Fruit fly (Drosophila melanogaster) whole organism, pupa: Measurements from ENCODE around the gene CtsF.

ENCODE experiments used
- CG10348 ChIP-seq: fragments of 200-800 bp; sonication (Bioruptor generic); IDR thresholded peaks from 2 replicates; pipeline ENCODE4 v1.3.6; 2022; ENCODE audit warnings: missing biosample characterization, missing genetic modification characterization
- CG13204 ChIP-seq: fragments of 200-800 bp; sonication (Bioruptor generic); optimal IDR thresholded peaks from 2 replicates; lab custom pipeline; 2018; ENCODE audit warnings: missing biosample characterization, mild to moderate bottlenecking, missing genetic modification characterization, moderate library complexity
- CG17806 ChIP-seq: fragments of 200-800 bp; sonication (Bioruptor generic); optimal IDR thresholded peaks from 2 replicates; lab custom pipeline; 2018; ENCODE audit warnings: missing biosample characterization, mild to moderate bottlenecking, missing genetic modification characterization, moderate library complexity
- CG34367 ChIP-seq: fragments of 200-800 bp; sonication (Bioruptor generic); optimal IDR thresholded peaks from 2 replicates; lab custom pipeline; 2018; ENCODE audit warnings: missing biosample characterization, mild to moderate bottlenecking, missing genetic modification characterization
- CG8159 ChIP-seq: fragments of 200-800 bp; sonication (Bioruptor generic); optimal IDR thresholded peaks from 3 replicates; lab custom pipeline; 2018; ENCODE audit warnings: missing biosample characterization, mild to moderate bottlenecking, missing genetic modification characterization, moderate library complexity
- CG8301 ChIP-seq: fragments of 200-800 bp; sonication (Bioruptor generic); optimal IDR thresholded peaks from 2 replicates; lab custom pipeline; 2018; ENCODE audit warnings: missing biosample characterization, mild to moderate bottlenecking, missing genetic modification characterization
- CG9948 ChIP-seq: fragments of 200-800 bp; sonication (Bioruptor generic); optimal IDR thresholded peaks from 2 replicates; lab custom pipeline; 2018; ENCODE audit warnings: missing biosample characterization, mild to moderate bottlenecking, missing genetic modification characterization, moderate library complexity
- D1 ChIP-seq: fragments of 200-800 bp; sonication (Bioruptor generic); optimal IDR thresholded peaks from 2 replicates; lab custom pipeline; 2018; ENCODE audit warnings: missing biosample characterization, mild to moderate bottlenecking, missing genetic modification characterization, moderate library complexity
- EcR ChIP-seq: fragments of 200-800 bp; sonication (Bioruptor generic); optimal IDR thresholded peaks from 3 replicates; lab custom pipeline; 2019; ENCODE audit warnings: missing biosample characterization, missing genetic modification characterization, mild to moderate bottlenecking, moderate library complexity, missing genetic modification reagents
- fd96Ca ChIP-seq: fragments of 200-800 bp; sonication (Bioruptor generic); IDR thresholded peaks from 3 replicates; pipeline ENCODE4 v1.3.6; 2022; ENCODE audit warnings: missing biosample characterization, missing genetic modification characterization
- rn ChIP-seq: fragments of 200-800 bp; sonication (Bioruptor generic); IDR thresholded peaks from 2 replicates; pipeline ENCODE4 v1.3.6; 2022; ENCODE audit warnings: missing biosample characterization, missing genetic modification characterization

DNA sequence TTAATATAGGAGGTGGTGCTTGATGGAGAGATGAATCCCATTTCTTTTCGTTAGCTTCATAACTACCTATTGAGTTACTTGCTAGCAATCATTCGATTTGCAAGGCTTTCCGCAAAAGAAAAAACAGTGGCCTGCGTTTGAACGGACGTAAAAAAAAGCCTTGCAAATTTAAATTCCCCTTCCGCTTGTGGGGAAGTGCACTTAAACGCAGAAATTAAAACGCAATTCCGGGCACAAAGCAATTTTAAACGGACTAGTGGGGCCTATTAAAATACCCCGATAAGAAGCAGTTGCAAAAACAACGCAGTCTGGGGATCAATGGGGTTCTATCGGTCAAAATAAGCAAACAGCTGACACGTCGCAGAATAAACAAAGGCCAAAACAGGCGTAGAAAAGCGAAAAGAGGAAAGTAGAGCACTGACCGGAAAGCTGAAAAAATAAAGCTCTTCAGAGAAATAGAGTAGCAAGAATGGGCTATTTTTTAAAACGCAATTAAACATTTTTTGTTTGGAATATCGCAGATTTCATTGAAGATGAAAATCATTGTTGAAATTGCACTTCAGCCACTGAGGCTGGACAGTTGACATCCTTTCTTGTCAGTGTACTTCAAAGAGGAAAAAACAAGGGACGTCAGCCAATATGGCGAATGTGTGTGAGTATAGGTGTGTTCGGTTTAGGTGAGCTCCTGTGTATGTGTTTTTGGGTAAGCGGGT is 859 bp downstream of the CtsF start:
- no peak for TF ChIP-seq CG13204
- TF ChIP-seq CG10348 (GFP tag; lab: Robert Waterston, UW) = no peak
- TF ChIP-seq fd96Ca (GFP tag; lab: Robert Waterston, UW) = peak; percentile 70; the same call in 2 of the 3 replicates
- TF ChIP-seq CG9948 (tag; lab: Kevin White, UChicago) = peak; percentile 57
- TF ChIP-seq CG17806 (tag; lab: Kevin White, UChicago) = peak; percentile 66
- peak; percentile 28 for TF ChIP-seq CG8159 (tag; lab: Kevin White, UChicago)
- no peak for TF ChIP-seq D1 (tag; lab: Kevin White, UChicago)
- peak; percentile 55 for TF ChIP-seq CG34367
- TF ChIP-seq EcR (GFP tag; lab: Kevin White, UChicago) = peak; percentile 64
- peak; percentile 67 for TF ChIP-seq CG8301 (tag; lab: Kevin White, UChicago)
- TF ChIP-seq rn = no peak
